Fruit fly (Drosophila melanogaster) whole organism, embryonic: ENCODE results near the gene Lrr47.

Experiments
- Adf1 ChIP-seq: fragments of 200-800 bp; sonication (Bioruptor generic); IDR thresholded peaks from 2 replicates; pipeline ENCODE4 v1.3.6; 2022; ENCODE audit warnings: missing biosample characterization, missing genetic modification characterization
- CG10543 ChIP-seq: fragments of 200-800 bp; sonication (Bioruptor generic); optimal IDR thresholded peaks from 3 replicates; lab custom pipeline; 2017; ENCODE audit warnings: missing biosample characterization, mild to moderate bottlenecking, missing genetic modification characterization, moderate library complexity
- CG11723 ChIP-seq: fragments of 200-800 bp; sonication (Bioruptor generic); optimal IDR thresholded peaks from 2 replicates; lab custom pipeline; 2017; ENCODE audit warnings: missing biosample characterization, mild to moderate bottlenecking, missing genetic modification characterization
- CG13287 ChIP-seq: fragments of 200-800 bp; sonication (Bioruptor generic); IDR thresholded peaks from 2 replicates; pipeline ENCODE4 v1.3.6; 2022; ENCODE audit warnings: missing biosample characterization, missing genetic modification characterization; ENCODE audit not compliant: partially characterized antibody
- CG14710 ChIP-seq: fragments of 200-800 bp; sonication (Bioruptor generic); optimal IDR thresholded peaks from 3 replicates; lab custom pipeline; 2019; ENCODE audit warnings: missing biosample characterization, mild to moderate bottlenecking, missing genetic modification characterization, moderate library complexity
- CG16779 ChIP-seq: fragments of 200-800 bp; sonication (Bioruptor generic); IDR thresholded peaks from 2 replicates; pipeline ENCODE4 v1.3.6; 2022; ENCODE audit warnings: missing biosample characterization, missing genetic modification characterization
- CG17328 ChIP-seq: fragments of 200-800 bp; sonication (Bioruptor generic); IDR thresholded peaks from 2 replicates; pipeline ENCODE4 v1.3.6; 2022; ENCODE audit warnings: missing biosample characterization, missing genetic modification characterization
- CG17361 ChIP-seq: fragments of 200-800 bp; sonication (Bioruptor generic); IDR thresholded peaks from 3 replicates; pipeline ENCODE4 v1.3.6; 2022; ENCODE audit warnings: missing biosample characterization, missing genetic modification characterization
- CG2129 ChIP-seq: fragments of 200-800 bp; sonication (Bioruptor generic); IDR thresholded peaks from 2 replicates; pipeline ENCODE4 v1.3.6; 2022; ENCODE audit warnings: missing biosample characterization, missing genetic modification characterization; ENCODE audit not compliant: partially characterized antibody
- CG2199 ChIP-seq: fragments of 200-800 bp; sonication (Bioruptor generic); IDR thresholded peaks from 3 replicates; pipeline ENCODE4 v1.3.6; 2022; ENCODE audit warnings: missing biosample characterization, missing genetic modification characterization
- CG30020 ChIP-seq: fragments of 200-800 bp; optimal IDR thresholded peaks from 2 replicates; lab custom pipeline; 2019; ENCODE audit warnings: missing biosample characterization, mild to moderate bottlenecking, missing genetic modification characterization, moderate library complexity
- CG31441 ChIP-seq: fragments of 200-800 bp; sonication (Bioruptor generic); IDR thresholded peaks from 2 replicates; pipeline ENCODE4 v1.3.6; 2022; ENCODE audit warnings: missing biosample characterization, missing genetic modification characterization
- CG32532 ChIP-seq: fragments of 200-800 bp; sonication (Bioruptor generic); IDR thresholded peaks from 2 replicates; pipeline ENCODE4 v1.3.6; 2022; ENCODE audit warnings: missing biosample characterization, missing genetic modification characterization
- CG4854 ChIP-seq: fragments of 200-800 bp; sonication (Bioruptor generic); optimal IDR thresholded peaks from 2 replicates; lab custom pipeline; 2016; ENCODE audit warnings: missing biosample characterization, missing genetic modification characterization, inconsistent platforms
- CG8089 ChIP-seq: fragments of 200-800 bp; sonication (Bioruptor generic); optimal IDR thresholded peaks from 3 replicates; lab custom pipeline; 2016; ENCODE audit warnings: missing biosample characterization, missing genetic modification characterization
- CG8359 ChIP-seq: fragments of 200-800 bp; sonication (Bioruptor generic); optimal IDR thresholded peaks from 2 replicates; lab custom pipeline; 2017; ENCODE audit warnings: missing biosample characterization, mild to moderate bottlenecking, missing genetic modification characterization, borderline replicate concordance
- CG9876 ChIP-seq: fragments of 200-800 bp; sonication (Bioruptor generic); optimal IDR thresholded peaks from 2 replicates; lab custom pipeline; 2016; ENCODE audit warnings: missing biosample characterization, missing genetic modification characterization
- Doc2 ChIP-seq: fragments of 200-800 bp; sonication (Bioruptor generic); IDR thresholded peaks from 2 replicates; pipeline ENCODE4 v1.3.6; 2022; ENCODE audit warnings: missing biosample characterization, missing genetic modification characterization
- Dp ChIP-seq: fragments of 200-800 bp; sonication (Bioruptor generic); optimal IDR thresholded peaks from 2 replicates; lab custom pipeline; 2018; ENCODE audit warnings: missing biosample characterization, mild to moderate bottlenecking, missing genetic modification characterization, moderate library complexity
- Dref ChIP-seq: fragments of 200-800 bp; sonication (Bioruptor generic); IDR thresholded peaks from 2 replicates; pipeline ENCODE4 v1.3.6; 2022; ENCODE audit warnings: missing biosample characterization, missing genetic modification characterization
- E2f2 ChIP-seq: fragments of 200-800 bp; sonication (Bioruptor generic); IDR thresholded peaks from 2 replicates; pipeline ENCODE4 v1.3.6; 2022; ENCODE audit warnings: missing biosample characterization, missing genetic modification characterization
- HmgD ChIP-seq: fragments of 200-800 bp; sonication (Bioruptor generic); optimal IDR thresholded peaks from 3 replicates; lab custom pipeline; 2016; ENCODE audit warnings: missing biosample characterization, missing genetic modification characterization
- Meics ChIP-seq: fragments of 200-800 bp; sonication (Bioruptor generic); optimal IDR thresholded peaks from 2 replicates; lab custom pipeline; 2017; ENCODE audit warnings: missing biosample characterization, mild to moderate bottlenecking, missing genetic modification characterization
- Oaz ChIP-seq: fragments of 200-800 bp; sonication (Bioruptor generic); IDR thresholded peaks from 2 replicates; pipeline ENCODE4 v1.3.6; 2022; ENCODE audit warnings: missing biosample characterization, missing genetic modification characterization
- Optix ChIP-seq: fragments of 200-800 bp; sonication (Bioruptor generic); IDR thresholded peaks from 3 replicates; pipeline ENCODE4 v1.3.6; 2022; ENCODE audit warnings: missing biosample characterization, missing genetic modification characterization
- Side ChIP-seq: fragments of 200-800 bp; sonication (Bioruptor generic); optimal IDR thresholded peaks from 2 replicates; lab custom pipeline; 2016; ENCODE audit warnings: missing biosample characterization, missing genetic modification characterization
- Sry-β ChIP-seq: fragments of 200-800 bp; sonication (Bioruptor generic); optimal IDR thresholded peaks from 2 replicates; lab custom pipeline; 2018; ENCODE audit warnings: missing biosample characterization, mild to moderate bottlenecking, missing genetic modification characterization, moderate library complexity
- TFAM ChIP-seq: fragments of 200-800 bp; sonication (Bioruptor generic); optimal IDR thresholded peaks from 2 replicates; lab custom pipeline; 2017; ENCODE audit warnings: missing biosample characterization, missing genetic modification characterization, inconsistent platforms
- Xrp1 ChIP-seq: fragments of 200-800 bp; sonication (Bioruptor generic); IDR thresholded peaks from 2 replicates; pipeline ENCODE4 v1.3.6; 2022; ENCODE audit warnings: missing biosample characterization, missing genetic modification characterization
- ab ChIP-seq: fragments of 200-800 bp; sonication (Bioruptor generic); optimal IDR thresholded peaks from 2 replicates; lab custom pipeline; 2016; ENCODE audit warnings: missing biosample characterization, missing genetic modification characterization
- ara ChIP-seq: fragments of 200-800 bp; sonication (Bioruptor generic); IDR thresholded peaks from 2 replicates; pipeline ENCODE4 v1.3.6; 2022; ENCODE audit warnings: missing biosample characterization, missing genetic modification characterization
- az2 ChIP-seq: fragments of 200-800 bp; sonication (Bioruptor generic); optimal IDR thresholded peaks from 3 replicates; lab custom pipeline; 2016; ENCODE audit warnings: missing biosample characterization, missing genetic modification characterization
- caup ChIP-seq: fragments of 200-800 bp; sonication (Bioruptor generic); optimal IDR thresholded peaks from 3 replicates; lab custom pipeline; 2017; ENCODE audit warnings: missing biosample characterization, mild to moderate bottlenecking, missing genetic modification characterization, moderate library complexity; ENCODE audit not compliant: severe bottlenecking
- ci ChIP-seq: fragments of 200-800 bp; sonication (Bioruptor generic); IDR thresholded peaks from 3 replicates; pipeline ENCODE4 v1.3.6; 2022; ENCODE audit warnings: missing biosample characterization, missing genetic modification characterization
- croc ChIP-seq: fragments of 200-800 bp; sonication (Bioruptor generic); conservative IDR thresholded peaks from 3 replicates; pipeline ENCODE4 v1.3.6; 2022; ENCODE audit warnings: missing biosample characterization, missing genetic modification characterization
- crp ChIP-seq, 2 experiments: fragments of 200-800 bp; sonication (Bioruptor generic); optimal IDR thresholded peaks; 2 replicates in 1 of 2; 3 replicates in 1 of 2; lab custom pipeline; 2017; ENCODE audit warnings: missing biosample characterization in 2 of 2, missing genetic modification characterization in 2 of 2, mild to moderate bottlenecking in 1 of 2, moderate library complexity in 1 of 2
- ems ChIP-seq: fragments of 200-800 bp; sonication (Bioruptor generic); optimal IDR thresholded peaks from 3 replicates; lab custom pipeline; 2016; ENCODE audit warnings: missing biosample characterization, missing genetic modification characterization
- klu ChIP-seq: fragments of 200-800 bp; sonication (Bioruptor generic); IDR thresholded peaks from 2 replicates; pipeline ENCODE4 v1.3.6; 2022; ENCODE audit warnings: missing biosample characterization, missing genetic modification characterization
- mam ChIP-seq: fragments of 200-800 bp; sonication (Bioruptor generic); optimal IDR thresholded peaks from 3 replicates; lab custom pipeline; 2016; ENCODE audit warnings: missing biosample characterization, missing genetic modification characterization
- nau ChIP-seq: fragments of 200-800 bp; sonication (Bioruptor generic); optimal IDR thresholded peaks from 3 replicates; lab custom pipeline; 2017; ENCODE audit warnings: missing biosample characterization, mild to moderate bottlenecking, missing genetic modification characterization, missing genetic modification reagents
- nerfin-1 ChIP-seq: fragments of 200-800 bp; sonication (Bioruptor generic); optimal IDR thresholded peaks from 3 replicates; lab custom pipeline; 2019; ENCODE audit warnings: missing biosample characterization, mild to moderate bottlenecking, missing genetic modification characterization, moderate library complexity
- nerfin-2 ChIP-seq: fragments of 200-800 bp; sonication (Bioruptor generic); IDR thresholded peaks from 2 replicates; pipeline ENCODE4 v1.3.6; 2022; ENCODE audit warnings: missing biosample characterization, missing genetic modification characterization; ENCODE audit not compliant: partially characterized antibody
- org-1 ChIP-seq: fragments of 200-800 bp; sonication (Bioruptor generic); optimal IDR thresholded peaks from 2 replicates; lab custom pipeline; 2017; ENCODE audit warnings: missing biosample characterization, missing genetic modification characterization
- pros ChIP-seq: fragments of 200-800 bp; sonication (Bioruptor generic); optimal IDR thresholded peaks from 3 replicates; lab custom pipeline; 2019; ENCODE audit warnings: missing biosample characterization, mild to moderate bottlenecking, missing genetic modification characterization, moderate library complexity
- ro ChIP-seq: fragments of 200-800 bp; sonication (Bioruptor generic); IDR thresholded peaks from 2 replicates; pipeline ENCODE4 v1.3.6; 2022; ENCODE audit warnings: missing biosample characterization, missing genetic modification characterization
- run ChIP-seq: fragments of 200-800 bp; sonication (Bioruptor generic); optimal IDR thresholded peaks from 3 replicates; lab custom pipeline; 2018; ENCODE audit warnings: missing biosample characterization, mild to moderate bottlenecking, missing genetic modification characterization
- seq ChIP-seq: fragments of 200-800 bp; sonication (Bioruptor generic); IDR thresholded peaks from 2 replicates; pipeline ENCODE4 v1.3.6; 2022; ENCODE audit warnings: missing biosample characterization, missing genetic modification characterization
- sob ChIP-seq: fragments of 200-800 bp; sonication (Bioruptor generic); IDR thresholded peaks from 2 replicates; pipeline ENCODE4 v1.3.6; 2022; ENCODE audit warnings: missing biosample characterization, missing genetic modification characterization
- sr ChIP-seq: fragments of 200-800 bp; sonication (Bioruptor generic); IDR thresholded peaks from 3 replicates; pipeline ENCODE4 v1.3.6; 2022; ENCODE audit warnings: missing biosample characterization, missing genetic modification characterization
- zfh1 ChIP-seq: fragments of 200-800 bp; sonication (Bioruptor generic); IDR thresholded peaks from 3 replicates; pipeline ENCODE4 v1.3.6; 2022; ENCODE audit warnings: missing biosample characterization, missing genetic modification characterization
- zfh2 ChIP-seq: fragments of 200-800 bp; sonication (Bioruptor generic); optimal IDR thresholded peaks from 2 replicates; lab custom pipeline; 2016; ENCODE audit warnings: missing biosample characterization, missing genetic modification characterization

The Lrr47 gene

dm6 chr2L:10565674-10566073 lies 48.5 kb downstream of the Lrr47 start (continued):
- TF ChIP-seq CG2129 (GFP tag; lab: Robert Waterston, UW) (no peak), Side (GFP tag; lab: Kevin White, UChicago) (peak; percentile 52), nau (peak; percentile 1), org-1 (GFP tag; lab: Kevin White, UChicago) (peak; percentile 53), zfh1 (GFP tag; lab: Robert Waterston, UW) (peak; percentile 36; the same call in 1 of the 3 replicates), CG8089 (GFP tag; lab: Kevin White, UChicago) (no peak), CG11723 (no peak), zfh2 (GFP tag; lab: Kevin White, UChicago) (peak; percentile 4), az2 (GFP tag; lab: Kevin White, UChicago) (peak; percentile 0), CG31441 (GFP tag; lab: Robert Waterston, UW) (0 out of 2 replicates have a peak, but pooled peaks have one; percentile 21), crp (GFP tag; optimal IDR thresholded peaks at IDR 0.05; lab: Kevin White, UChicago) (no peak), CG17328 (GFP tag; lab: Robert Waterston, UW) (0 out of 2 replicates have a peak, but pooled peaks have one; percentile 35), ems (GFP tag; lab: Kevin White, UChicago) (peak; percentile 6), E2f2 (GFP tag; lab: Robert Waterston, UW) (peak; percentile 37; the same call in 1 of the 2 replicates), Doc2 (GFP tag; lab: Robert Waterston, UW) (no peak), nerfin-1 (tag; lab: Kevin White, UChicago) (no peak), Optix (GFP tag; lab: Robert Waterston, UW) (peak; percentile 72; the same call in 2 of the 3 replicates), run (no peak), Oaz (GFP tag; lab: Robert Waterston, UW) (0 out of 2 replicates have a peak, but pooled peaks have one; percentile 7), Adf1 (GFP tag; lab: Robert Waterston, UW) (peak; percentile 50; the same call in 1 of the 2 replicates), CG9876 (peak; percentile 25), CG10543 (GFP tag; lab: Kevin White, UChicago) (no peak), ab (GFP tag; lab: Kevin White, UChicago) (no peak), CG17361 (no peak), CG2199 (GFP tag; lab: Robert Waterston, UW) (no peak), nerfin-2 (GFP tag; lab: Robert Waterston, UW) (no peak), CG13287 (GFP tag; lab: Robert Waterston, UW) (no peak), Dref (GFP tag; lab: Robert Waterston, UW) (no peak), Sry-β (no peak), Dp (no peak), Meics (GFP tag; lab: Kevin White, UChicago) (peak; percentile 72), TFAM (GFP tag; lab: Kevin White, UChicago) (no peak), ci (GFP tag; lab: Robert Waterston, UW) (0 out of 3 replicates have a peak, but pooled peaks have one; percentile 42), CG4854 (GFP tag; lab: Kevin White, UChicago) (no peak), CG32532 (GFP tag; lab: Robert Waterston, UW) (peak; percentile 70; the same call in 1 of the 2 replicates), klu (GFP tag; lab: Robert Waterston, UW) (no peak), seq (0 out of 2 replicates have a peak, but pooled peaks have one; percentile 24), CG14710 (tag; lab: Kevin White, UChicago) (no peak), CG8359 (GFP tag; lab: Kevin White, UChicago) (no peak), ara (peak; percentile 19; the same call in 1 of the 2 replicates), ro (GFP tag; lab: Robert Waterston, UW) (no peak), CG30020 (tag; lab: Kevin White, UChicago) (no peak), caup (peak; percentile 66), pros (GFP tag; lab: Kevin White, UChicago) (no peak), Xrp1 (peak; percentile 65), mam (GFP tag; lab: Kevin White, UChicago) (peak; percentile 63), HmgD (no peak), CG16779 (GFP tag; lab: Robert Waterston, UW) (no peak), sr (GFP tag; lab: Robert Waterston, UW) (no peak), croc (no peak; the same call in 2 of the 3 replicates), sob (GFP tag; lab: Robert Waterston, UW) (peak; percentile 63)
